Worm (Caenorhabditis elegans): ENCODE results near the gene srh-166.

ce11 chrV:20525816-20526459, at the start of gene srh-166, which contains the start of gene Y38H6C.24:
- no peak for TF ChIP-seq egl-27 (tag; optimal IDR thresholded peaks at IDR 0.05)
- peak; percentile 86 for TF ChIP-seq pqm-1 (tag; optimal IDR thresholded peaks at IDR 0.05)
- no peak for TF ChIP-seq hlh-4 (tag; optimal IDR thresholded peaks at IDR 0.05)
- no peak for TF ChIP-seq jun-1 (tag; optimal IDR thresholded peaks at IDR 0.05)
- no peak for TF ChIP-seq nhr-77 (tag; optimal IDR thresholded peaks at IDR 0.05)
- no peak for TF ChIP-seq fos-1 (tag; optimal IDR thresholded peaks at IDR 0.05)
- TF ChIP-seq hpl-2 (GFP tag; optimal IDR thresholded peaks at IDR 0.05): no peak
